Worm (Caenorhabditis elegans) whole organism, L4 larva: ENCODE measurements around the gene F44E5.2.

Experiments
- F49E8.2 ChIP-seq: sonication (generic microtip); optimal IDR thresholded peaks from 2 replicates; lab custom pipeline; 2016; ENCODE audit warnings: missing compliant biosample characterization, mild to moderate bottlenecking, missing genetic modification characterization, borderline replicate concordance
- R02D3.7 ChIP-seq: fragments of 150-350 bp; sonication (generic microtip); optimal IDR thresholded peaks from 3 replicates; lab custom pipeline; 2014; ENCODE audit warnings: missing biosample characterization, missing genetic modification characterization
- Y105C5A.15 ChIP-seq: fragments of 200-800 bp; sonication (Bioruptor generic); IDR thresholded peaks from 2 replicates; pipeline ENCODE4 v1.3.6; 2022; ENCODE audit warnings: missing genetic modification characterization, missing compliant biosample characterization
- Y48G9A.11 ChIP-seq: fragments of 200-800 bp; sonication (Bioruptor generic); IDR thresholded peaks from 2 replicates; pipeline ENCODE4 v1.3.6; 2022; ENCODE audit warnings: missing genetic modification reagents, missing genetic modification characterization, missing compliant biosample characterization
- Y75B8A.6 ChIP-seq: fragments of 200-800 bp; sonication (Bioruptor generic); IDR thresholded peaks from 2 replicates; pipeline ENCODE4 v1.3.6; 2022; ENCODE audit warnings: missing genetic modification reagents, missing genetic modification characterization, missing compliant biosample characterization
- ama-1 ChIP-seq: fragments of 150-350 bp; optimal IDR thresholded peaks from 2 replicates; lab custom pipeline; 2014; ENCODE audit warnings: inconsistent platforms, mixed read lengths
- attf-4 ChIP-seq: sonication (generic microtip); optimal IDR thresholded peaks from 3 replicates; lab custom pipeline; 2017; ENCODE audit warnings: missing biosample characterization, missing genetic modification characterization
- ceh-20 ChIP-seq: fragments of 200-800 bp; sonication (Bioruptor generic); IDR thresholded peaks from 2 replicates; pipeline ENCODE4 v1.3.6; 2022; ENCODE audit warnings: missing genetic modification reagents, missing genetic modification characterization, missing compliant biosample characterization
- ceh-44 ChIP-seq: fragments of 200-800 bp; sonication (Bioruptor generic); IDR thresholded peaks from 2 replicates; pipeline ENCODE4 v1.3.6; 2022; ENCODE audit warnings: missing genetic modification reagents, missing genetic modification characterization, missing compliant biosample characterization
- ctbp-1 ChIP-seq: fragments of 200-800 bp; sonication (Bioruptor generic); IDR thresholded peaks from 2 replicates; pipeline ENCODE4 v1.3.6; 2022; ENCODE audit warnings: missing genetic modification reagents, missing genetic modification characterization, missing compliant biosample characterization
- daf-16 ChIP-seq, 3 experiments: sonication (generic microtip); optimal IDR thresholded peaks; 2 replicates each; lab custom pipeline; 2016 to 2017; ENCODE audit warnings: missing genetic modification characterization in 3 of 3, missing genetic modification reagents in 3 of 3, mild to moderate bottlenecking in 2 of 3, missing compliant biosample characterization in 2 of 3, missing biosample characterization in 1 of 3, moderate library complexity in 1 of 3
- dmd-6 ChIP-seq: fragments of 200-800 bp; sonication (Bioruptor generic); IDR thresholded peaks from 2 replicates; pipeline ENCODE4 v1.3.6; 2022; ENCODE audit warnings: missing genetic modification reagents, missing genetic modification characterization, missing compliant biosample characterization
- dmd-8 ChIP-seq: fragments of 200-800 bp; sonication (Bioruptor generic); IDR thresholded peaks from 2 replicates; pipeline ENCODE4 v1.3.6; 2022; ENCODE audit warnings: missing genetic modification characterization, missing compliant biosample characterization
- dpl-1 ChIP-seq: fragments of 150-350 bp; optimal IDR thresholded peaks from 2 replicates; lab custom pipeline; 2014; ENCODE audit warnings: missing biosample characterization, missing genetic modification reagents, missing genetic modification characterization
- dve-1 ChIP-seq: sonication (generic microtip); optimal IDR thresholded peaks from 2 replicates; lab custom pipeline; 2017; ENCODE audit warnings: antibody characterized with exemption, mild to moderate bottlenecking, missing genetic modification characterization, missing compliant biosample characterization; ENCODE audit not compliant: insufficient read depth
- fos-1 ChIP-seq: fragments of 150-350 bp; optimal IDR thresholded peaks from 2 replicates; lab custom pipeline; 2014; ENCODE audit warnings: missing biosample characterization, missing genetic modification characterization
- gei-8 ChIP-seq: fragments of 200-800 bp; sonication (Bioruptor generic); optimal IDR thresholded peaks from 2 replicates; lab custom pipeline; 2018; ENCODE audit warnings: mild to moderate bottlenecking, missing genetic modification characterization, missing compliant biosample characterization
- hlh-11 ChIP-seq: fragments of 200-800 bp; sonication (Bioruptor generic); optimal IDR thresholded peaks from 2 replicates; lab custom pipeline; 2018; ENCODE audit warnings: mild to moderate bottlenecking, missing genetic modification characterization, missing compliant biosample characterization
- hlh-30 ChIP-seq: sonication (generic microtip); optimal IDR thresholded peaks from 2 replicates; lab custom pipeline; 2017; ENCODE audit warnings: antibody characterized with exemption, mild to moderate bottlenecking, missing genetic modification characterization, missing compliant biosample characterization; ENCODE audit not compliant: insufficient read depth
- lim-7 ChIP-seq: fragments of 200-800 bp; sonication (Bioruptor generic); IDR thresholded peaks from 2 replicates; pipeline ENCODE4 v1.3.6; 2022; ENCODE audit warnings: missing genetic modification characterization, missing compliant biosample characterization
- lin-15B ChIP-seq: fragments of 150-350 bp; sonication (generic microtip); optimal IDR thresholded peaks from 3 replicates; lab custom pipeline; 2014; ENCODE audit warnings: missing biosample characterization, missing genetic modification characterization
- lin-38 ChIP-seq: fragments of 200-800 bp; sonication (Bioruptor generic); IDR thresholded peaks from 2 replicates; pipeline ENCODE4 v1.3.6; 2022; ENCODE audit warnings: missing genetic modification reagents, missing genetic modification characterization, missing compliant biosample characterization
- madf-9 ChIP-seq: fragments of 200-800 bp; sonication (Bioruptor generic); conservative IDR thresholded peaks from 2 replicates; pipeline ENCODE4 v1.3.6; 2022; ENCODE audit warnings: missing genetic modification reagents, missing genetic modification characterization, missing compliant biosample characterization
- mdt-29 ChIP-seq: fragments of 200-800 bp; sonication (Bioruptor generic); IDR thresholded peaks from 2 replicates; pipeline ENCODE4 v1.3.6; 2022; ENCODE audit warnings: missing genetic modification reagents, missing genetic modification characterization, missing compliant biosample characterization
- nhr-102 ChIP-seq: sonication (generic microtip); optimal IDR thresholded peaks from 2 replicates; lab custom pipeline; 2016; ENCODE audit warnings: mild to moderate bottlenecking, missing genetic modification characterization, moderate library complexity, missing compliant biosample characterization
- nhr-237 ChIP-seq: sonication (generic microtip); optimal IDR thresholded peaks from 2 replicates; lab custom pipeline; 2017; ENCODE audit warnings: missing biosample characterization, missing genetic modification characterization
- nhr-25 ChIP-seq: sonication (generic microtip); optimal IDR thresholded peaks from 2 replicates; lab custom pipeline; 2017; ENCODE audit warnings: missing genetic modification characterization, mild to moderate bottlenecking, missing compliant biosample characterization, antibody characterized with exemption, moderate library complexity, borderline replicate concordance; ENCODE audit not compliant: insufficient read depth
- nhr-28 ChIP-seq: fragments of 150-350 bp; optimal IDR thresholded peaks from 2 replicates; lab custom pipeline; 2014; ENCODE audit warnings: missing biosample characterization, missing genetic modification characterization
- nhr-42 ChIP-seq: fragments of 200-800 bp; sonication (Bioruptor generic); IDR thresholded peaks from 2 replicates; pipeline ENCODE4 v1.3.6; 2022; ENCODE audit warnings: missing genetic modification characterization, missing compliant biosample characterization
- nhr-6 ChIP-seq: fragments of 150-350 bp; optimal IDR thresholded peaks from 2 replicates; lab custom pipeline; 2014; ENCODE audit warnings: missing biosample characterization, missing genetic modification characterization
- php-3 ChIP-seq: fragments of 200-800 bp; sonication (Bioruptor generic); IDR thresholded peaks from 2 replicates; pipeline ENCODE4 v1.3.6; 2022; ENCODE audit warnings: missing genetic modification reagents, missing genetic modification characterization, missing compliant biosample characterization
- pqm-1 ChIP-seq: sonication (generic microtip); optimal IDR thresholded peaks from 2 replicates; lab custom pipeline; 2017; ENCODE audit warnings: missing biosample characterization, missing genetic modification characterization
- sdz-12 ChIP-seq: fragments of 200-800 bp; sonication (Bioruptor generic); optimal IDR thresholded peaks from 2 replicates; lab custom pipeline; 2018; ENCODE audit warnings: mild to moderate bottlenecking, missing genetic modification characterization, missing compliant biosample characterization
- skn-1 ChIP-seq: fragments of 150-350 bp; optimal IDR thresholded peaks from 2 replicates; lab custom pipeline; 2014; ENCODE audit warnings: missing biosample characterization, missing genetic modification characterization
- spr-1 ChIP-seq: sonication (generic microtip); optimal IDR thresholded peaks from 2 replicates; lab custom pipeline; 2016; ENCODE audit warnings: mild to moderate bottlenecking, missing genetic modification characterization, missing compliant biosample characterization
- tag-97 ChIP-seq: fragments of 200-800 bp; sonication (Bioruptor generic); IDR thresholded peaks from 2 replicates; pipeline ENCODE4 v1.3.6; 2022; ENCODE audit warnings: missing genetic modification characterization, missing compliant biosample characterization
- unc-130 ChIP-seq: sonication (generic microtip); optimal IDR thresholded peaks from 2 replicates; lab custom pipeline; 2016; ENCODE audit warnings: missing genetic modification reagents, missing genetic modification characterization, missing compliant biosample characterization
- unc-39 ChIP-seq: sonication (generic microtip); optimal IDR thresholded peaks from 2 replicates; lab custom pipeline; 2017; ENCODE audit warnings: missing biosample characterization, missing genetic modification characterization
- vab-7 ChIP-seq: fragments of 200-800 bp; sonication (Bioruptor generic); IDR thresholded peaks from 2 replicates; pipeline ENCODE4 v1.3.6; 2022; ENCODE audit warnings: missing genetic modification reagents, missing genetic modification characterization, missing compliant biosample characterization
- zfp-3 ChIP-seq: fragments of 200-800 bp; sonication (Bioruptor generic); conservative IDR thresholded peaks from 2 replicates; pipeline ENCODE4 v1.3.6; 2022; ENCODE audit warnings: missing genetic modification reagents, missing genetic modification characterization, missing compliant biosample characterization
- zip-2 ChIP-seq: fragments of 150-350 bp; optimal IDR thresholded peaks from 2 replicates; lab custom pipeline; 2014; ENCODE audit warnings: missing biosample characterization, missing genetic modification characterization

Gene F44E5.2

DNA sequence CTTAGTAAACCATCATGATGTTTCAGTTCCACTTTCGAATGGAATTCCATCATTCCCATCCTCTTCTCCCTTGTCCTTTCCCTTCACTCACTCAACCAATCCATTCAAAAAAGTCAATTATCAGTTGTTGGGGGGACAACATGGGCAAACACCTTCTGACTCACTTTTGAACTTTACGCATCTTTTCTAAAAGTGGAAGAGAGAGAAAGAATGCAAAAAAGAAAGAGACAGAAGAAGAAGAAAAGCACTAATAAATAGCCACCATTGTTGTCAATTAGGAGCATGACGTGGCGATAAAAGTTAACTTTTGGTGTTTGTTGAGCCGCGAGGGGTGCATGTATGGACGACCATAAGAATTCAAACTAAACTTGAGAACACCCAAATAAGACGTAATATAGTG lies 21.5 kb downstream of the F44E5.2 start:
- no peak for TF ChIP-seq nhr-42 (GFP tag; lab: Robert Waterston, UW)
- TF ChIP-seq nhr-6 (tag; lab: Kevin White, UChicago): peak; percentile 92

DNA sequence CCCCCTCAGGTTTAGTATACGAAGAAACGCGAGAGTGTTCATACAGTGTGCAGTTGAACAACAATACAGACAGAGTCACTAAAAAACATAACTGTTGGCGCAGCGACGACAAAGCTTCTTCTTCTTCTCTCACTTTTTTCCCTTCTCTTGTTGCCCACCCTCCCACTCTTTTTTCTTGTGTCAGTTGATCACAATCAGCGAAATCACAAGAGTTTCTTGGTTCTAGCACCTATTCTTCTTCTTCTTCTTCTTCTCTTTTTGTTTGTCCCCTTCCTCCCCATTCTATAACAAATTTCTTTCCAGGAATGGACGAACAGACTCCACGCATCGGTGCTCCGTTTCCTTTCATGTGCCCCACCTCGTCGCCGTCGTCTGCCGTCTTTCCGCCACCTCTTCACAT lies 23.9 kb downstream of the F44E5.2 start, which contains the start of gene F43G6.4:
TSS of gene F43G6.4 (plus strand) at position 301 of the 400 bp plus-strand sequence.
- TF ChIP-seq zfp-3 (GFP tag; lab: Robert Waterston, UW) (no peak), ctbp-1 (no peak), lim-7 (GFP tag; lab: Robert Waterston, UW) (no peak), Y105C5A.15 (no peak), zip-2 (tag; lab: Kevin White, UChicago) (no peak), nhr-25 (tag; lab: Kevin White, UChicago) (no peak), daf-16 (GFP tag; optimal IDR thresholded peaks at IDR 0.05; lab: Kevin White, UChicago) (no peak), daf-16 (tag; optimal IDR thresholded peaks at IDR 0.05; lab: Kevin White, UChicago) (no peak), nhr-237 (no peak), unc-39 (no peak), php-3 (no peak), dpl-1 (GFP tag; lab: Kevin White, UChicago) (no peak), skn-1 (no peak), hlh-11 (tag; lab: Kevin White, UChicago) (no peak), gei-8 (no peak), ama-1 (no peak), R02D3.7 (tag; lab: Kevin White, UChicago) (no peak), nhr-102 (no peak), Y75B8A.6 (no peak)
- TF ChIP-seq, all 104 proteins: peak for 0

DNA sequence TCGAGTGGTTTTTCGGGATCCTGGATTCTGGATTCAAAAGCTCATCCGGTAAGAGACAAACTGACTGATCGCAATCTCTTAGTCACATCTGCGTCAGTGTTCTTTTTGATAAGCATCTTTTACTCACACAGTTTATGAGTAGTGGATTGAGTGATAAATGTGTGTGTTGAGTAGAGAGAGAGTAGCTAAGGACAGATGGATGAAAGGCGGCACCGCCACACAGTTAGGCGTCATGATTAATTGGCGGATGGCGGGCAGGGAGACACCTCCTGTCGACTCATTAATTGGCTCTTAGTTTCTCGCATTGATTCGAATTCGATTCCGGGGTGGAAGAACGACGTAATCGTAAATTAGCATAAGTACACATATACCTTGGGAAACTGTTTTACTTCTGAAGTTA lies 27.8 kb downstream of the F44E5.2 start:
- peak; percentile 3 for TF ChIP-seq nhr-6 (tag; lab: Kevin White, UChicago)
- TF ChIP-seq hlh-30 (tag; lab: Kevin White, UChicago): no peak
- no peak for TF ChIP-seq lin-15B (tag; lab: Kevin White, UChicago)
- TF ChIP-seq fos-1: no peak
- TF ChIP-seq unc-130 (GFP tag; lab: Kevin White, UChicago): no peak
- no peak for TF ChIP-seq attf-4 (tag; lab: Kevin White, UChicago)

DNA sequence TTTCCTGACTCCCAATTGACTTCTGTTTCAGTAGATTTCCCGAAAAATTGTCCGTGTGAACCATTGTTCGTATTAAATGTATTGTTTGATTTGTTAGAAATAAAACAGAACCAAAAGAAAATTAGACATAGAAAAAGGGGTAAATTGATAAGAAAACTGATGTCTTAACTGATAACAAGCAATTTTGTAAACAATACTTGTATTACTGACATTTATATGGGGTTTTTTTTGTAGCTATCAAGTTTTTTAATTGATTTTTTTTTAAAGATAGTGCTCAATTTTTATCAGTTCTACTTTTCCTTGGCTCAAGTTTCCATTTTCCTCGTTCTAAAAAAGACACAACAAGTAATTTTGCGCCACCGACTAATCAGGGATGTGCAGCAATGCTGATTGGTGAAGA lies 30.6 kb downstream of the F44E5.2 start:
- no peak for TF ChIP-seq ceh-20 (GFP tag; lab: Robert Waterston, UW)
- no peak for TF ChIP-seq tag-97
- TF ChIP-seq madf-9 (GFP tag; lab: Robert Waterston, UW): no peak
- peak; percentile 68 for TF ChIP-seq dve-1 (tag; lab: Kevin White, UChicago)
- no peak for TF ChIP-seq zip-2 (tag; lab: Kevin White, UChicago)
- TF ChIP-seq hlh-11 (tag; lab: Kevin White, UChicago): peak; percentile 52
- TF ChIP-seq ama-1: no peak
- no peak for TF ChIP-seq nhr-237
- no peak for TF ChIP-seq F49E8.2 (tag; lab: Kevin White, UChicago)
- no peak for TF ChIP-seq R02D3.7 (tag; lab: Kevin White, UChicago)
- no peak for TF ChIP-seq ceh-44 (GFP tag; lab: Robert Waterston, UW)
- no peak for TF ChIP-seq Y48G9A.11 (GFP tag; lab: Robert Waterston, UW)
- peak in 1 of 2 experiments; percentile 16 for TF ChIP-seq daf-16 (GFP tag; optimal IDR thresholded peaks at IDR 0.05; lab: Kevin White, UChicago)
- TF ChIP-seq daf-16 (tag; optimal IDR thresholded peaks at IDR 0.05; lab: Kevin White, UChicago): peak; percentile 82
- peak; percentile 29 for TF ChIP-seq dmd-6
- TF ChIP-seq mdt-29 (GFP tag; lab: Robert Waterston, UW): no peak
- no peak for TF ChIP-seq Y105C5A.15
- no peak for TF ChIP-seq nhr-6 (tag; lab: Kevin White, UChicago)
- no peak for TF ChIP-seq vab-7 (GFP tag; lab: Robert Waterston, UW)
- TF ChIP-seq php-3: peak; percentile 76
- peak; percentile 76 for TF ChIP-seq nhr-28 (tag; lab: Kevin White, UChicago)
- TF ChIP-seq lim-7 (GFP tag; lab: Robert Waterston, UW): no peak
- no peak for TF ChIP-seq nhr-102
- TF ChIP-seq sdz-12 (GFP tag; lab: Kevin White, UChicago): no peak
- TF ChIP-seq dmd-8 (GFP tag; lab: Robert Waterston, UW): no peak
- no peak for TF ChIP-seq lin-38 (GFP tag; lab: Robert Waterston, UW)
- TF ChIP-seq lin-15B (tag; lab: Kevin White, UChicago): no peak
- TF ChIP-seq pqm-1 (tag; lab: Kevin White, UChicago): peak; percentile 54
- TF ChIP-seq spr-1 (tag; lab: Kevin White, UChicago): no peak
